Worm (Caenorhabditis elegans) whole organism, L4/young adult: Measurements from ENCODE around the gene rgs-5.

ENCODE experiments used
- W03F9.2 ChIP-seq: fragments of 150-350 bp; optimal IDR thresholded peaks from 2 replicates; lab custom pipeline; 2014; ENCODE audit warnings: missing biosample characterization, missing genetic modification characterization
- dao-5 ChIP-seq: sonication (generic microtip); optimal IDR thresholded peaks from 2 replicates; lab custom pipeline; 2016; ENCODE audit warnings: missing genotype, missing genetic modification characterization, moderate library complexity, missing compliant biosample characterization

- TF ChIP-seq dao-5 (no peak), W03F9.2 (tag; lab: Kevin White, UChicago) (no peak)
These were observed 1.1 kb upstream of the rgs-5 start, which contains the start of gene B0336.7 for ce11 chrIII:5697266-5697665.
